Worm (Caenorhabditis elegans): ENCODE measurements around the gene C26G2.2.

Gene C26G2.2

ce11 chrX:14678983-14679382 lies 14.9 kb downstream of the C26G2.2 start:
- TF ChIP-seq ceh-43 (GFP tag; optimal IDR thresholded peaks at IDR 0.05) (no peak), pha-4 (tag; optimal IDR thresholded peaks at IDR 0.05) (no peak), ceh-83 (GFP tag; optimal IDR thresholded peaks at IDR 0.05) (no peak), ham-2 (GFP tag; optimal IDR thresholded peaks at IDR 0.05) (no peak), sptf-1 (tag; optimal IDR thresholded peaks at IDR 0.05) (no peak), cnd-1 (tag; optimal IDR thresholded peaks at IDR 0.05) (no peak), ces-1 (GFP tag; optimal IDR thresholded peaks at IDR 0.05) (no peak), blmp-1 (tag; optimal IDR thresholded peaks at IDR 0.05) (no peak), flh-1 (GFP tag; optimal IDR thresholded peaks at IDR 0.05) (no peak), unc-39 (tag; optimal IDR thresholded peaks at IDR 0.05) (no peak), mls-2 (tag; optimal IDR thresholded peaks at IDR 0.05) (no peak), ceh-39 (tag; optimal IDR thresholded peaks at IDR 0.05) (no peak), tbx-8 (GFP tag; optimal IDR thresholded peaks at IDR 0.05) (no peak), drap-1 (GFP tag; optimal IDR thresholded peaks at IDR 0.05) (no peak), ztf-11 (tag; optimal IDR thresholded peaks at IDR 0.05) (no peak), lin-13 (tag; optimal IDR thresholded peaks at IDR 0.05) (no peak), lin-32 (GFP tag; optimal IDR thresholded peaks at IDR 0.05) (no peak), unc-62 (GFP tag; optimal IDR thresholded peaks at IDR 0.05) (no peak), lsy-2 (tag; optimal IDR thresholded peaks at IDR 0.05) (no peak)

ce11 chrX:14680474-14680873 lies 16.3 kb downstream of the C26G2.2 start:
- TF ChIP-seq cnd-1 (tag; optimal IDR thresholded peaks at IDR 0.05) (no peak), ham-2 (GFP tag; optimal IDR thresholded peaks at IDR 0.05) (no peak), ztf-11 (tag; optimal IDR thresholded peaks at IDR 0.05) (no peak), nhr-2 (tag; optimal IDR thresholded peaks at IDR 0.05) (no peak), pha-4 (tag; optimal IDR thresholded peaks at IDR 0.05) (no peak), elt-3 (tag; optimal IDR thresholded peaks at IDR 0.05) (no peak), blmp-1 (tag; optimal IDR thresholded peaks at IDR 0.05) (no peak), flh-1 (GFP tag; optimal IDR thresholded peaks at IDR 0.05) (no peak), zip-8 (tag; optimal IDR thresholded peaks at IDR 0.05) (no peak), unc-39 (tag; optimal IDR thresholded peaks at IDR 0.05) (no peak), mls-2 (tag; optimal IDR thresholded peaks at IDR 0.05) (no peak), sptf-1 (tag; optimal IDR thresholded peaks at IDR 0.05) (no peak), hlh-1 (tag; optimal IDR thresholded peaks at IDR 0.05) (no peak), elt-1 (tag; optimal IDR thresholded peaks at IDR 0.05; ENCODE audit: borderline replicate concordance, insufficient read depth) (no peak), unc-120 (tag; optimal IDR thresholded peaks at IDR 0.05; ENCODE audit: poor library complexity, severe bottlenecking) (no peak), nhr-28 (tag; optimal IDR thresholded peaks at IDR 0.05) (no peak), ceh-43 (GFP tag; optimal IDR thresholded peaks at IDR 0.05) (no peak)

ce11 chrX:14684406-14684927 lies 20.3 kb downstream of the C26G2.2 start, which contains the start of gene csq-1:
Gene csq-1, plus strand, starts transcription at chrX:14684877.
- TF ChIP-seq unc-120 (tag; optimal IDR thresholded peaks at IDR 0.05; ENCODE audit: poor library complexity, severe bottlenecking) (peak; percentile 66), mls-2 (tag; optimal IDR thresholded peaks at IDR 0.05) (no peak), nhr-76 (tag; optimal IDR thresholded peaks at IDR 0.05) (no peak), elt-3 (tag; optimal IDR thresholded peaks at IDR 0.05) (no peak), nhr-12 (tag; optimal IDR thresholded peaks at IDR 0.05) (no peak), nhr-237 (tag; optimal IDR thresholded peaks at IDR 0.05) (no peak), unc-62 (GFP tag; optimal IDR thresholded peaks at IDR 0.05) (peak; percentile 53), cnd-1 (tag; optimal IDR thresholded peaks at IDR 0.05) (no peak), ztf-11 (tag; optimal IDR thresholded peaks at IDR 0.05) (no peak), bed-3 (GFP tag; optimal IDR thresholded peaks at IDR 0.05) (no peak), M03D4.4 (tag; optimal IDR thresholded peaks at IDR 0.05) (no peak), ceh-83 (GFP tag; optimal IDR thresholded peaks at IDR 0.05) (no peak), ham-2 (GFP tag; optimal IDR thresholded peaks at IDR 0.05) (no peak), hlh-1 (tag; optimal IDR thresholded peaks at IDR 0.05) (peak; percentile 69), mep-1 (tag; optimal IDR thresholded peaks at IDR 0.05) (no peak), ceh-39 (tag; optimal IDR thresholded peaks at IDR 0.05) (no peak), tbx-8 (GFP tag; optimal IDR thresholded peaks at IDR 0.05) (no peak), ceh-43 (GFP tag; optimal IDR thresholded peaks at IDR 0.05) (no peak), ces-1 (GFP tag; optimal IDR thresholded peaks at IDR 0.05) (no peak)

ce11 chrX:14692905-14693304 lies 28.8 kb downstream of the C26G2.2 start, which contains the start of gene sox-3:
Gene sox-3, minus strand, starts transcription at chrX:14693005.
- TF ChIP-seq ces-1 (GFP tag; optimal IDR thresholded peaks at IDR 0.05) (peak; percentile 3), hlh-1 (tag; optimal IDR thresholded peaks at IDR 0.05) (no peak)

All from whole organism, mixed stage, embryonic.